Worm (Caenorhabditis elegans): Measurements from ENCODE around the gene F26H11.4.

F26H11.4 gene

ce11 chrII:14380778-14381177, 27.6 kb upstream of the F26H11.4 start:
- TF ChIP-seq cnd-1 (tag; optimal IDR thresholded peaks at IDR 0.05) (no peak), blmp-1 (tag; optimal IDR thresholded peaks at IDR 0.05) (no peak), nhr-237 (tag; optimal IDR thresholded peaks at IDR 0.05) (no peak), drap-1 (GFP tag; optimal IDR thresholded peaks at IDR 0.05) (no peak), sem-2 (GFP tag; optimal IDR thresholded peaks at IDR 0.05) (no peak), lin-32 (GFP tag; optimal IDR thresholded peaks at IDR 0.05) (no peak), ham-2 (GFP tag; optimal IDR thresholded peaks at IDR 0.05) (no peak), nhr-2 (tag; optimal IDR thresholded peaks at IDR 0.05) (no peak), mls-2 (tag; optimal IDR thresholded peaks at IDR 0.05) (no peak), unc-120 (tag; optimal IDR thresholded peaks at IDR 0.05; ENCODE audit: poor library complexity, severe bottlenecking) (no peak), ceh-43 (GFP tag; optimal IDR thresholded peaks at IDR 0.05) (no peak), ceh-39 (tag; optimal IDR thresholded peaks at IDR 0.05) (no peak), elt-3 (tag; optimal IDR thresholded peaks at IDR 0.05) (no peak)

ce11 chrII:14381450-14381849, 27.0 kb upstream of the F26H11.4 start, which contains the start of gene sdz-26:
sdz-26 (plus strand) TSS chrII:14381750.
- TF ChIP-seq lin-32 (GFP tag; optimal IDR thresholded peaks at IDR 0.05) = no peak
- no peak for TF ChIP-seq mls-2 (tag; optimal IDR thresholded peaks at IDR 0.05)
- TF ChIP-seq mab-5 (tag; optimal IDR thresholded peaks at IDR 0.05) = no peak
- TF ChIP-seq cnd-1 (tag; optimal IDR thresholded peaks at IDR 0.05) = no peak
- TF ChIP-seq blmp-1 (tag; optimal IDR thresholded peaks at IDR 0.05) = no peak
- no peak for TF ChIP-seq pha-4 (tag; optimal IDR thresholded peaks at IDR 0.05)
- TF ChIP-seq bed-3 (GFP tag; optimal IDR thresholded peaks at IDR 0.05) = no peak
- TF ChIP-seq unc-120 (tag; optimal IDR thresholded peaks at IDR 0.05; ENCODE audit: poor library complexity, severe bottlenecking) = no peak
- no peak for TF ChIP-seq ceh-39 (tag; optimal IDR thresholded peaks at IDR 0.05)
- no peak for TF ChIP-seq sptf-1 (tag; optimal IDR thresholded peaks at IDR 0.05)

ce11 chrII:14383644-14384043, 24.8 kb upstream of the F26H11.4 start, which contains the start of gene mes-2:
mes-2 (plus strand) TSS chrII:14383973.
- peak; percentile 50 for TF ChIP-seq nhr-237 (tag; optimal IDR thresholded peaks at IDR 0.05)
- TF ChIP-seq elt-3 (tag; optimal IDR thresholded peaks at IDR 0.05) = no peak
- TF ChIP-seq bed-3 (GFP tag; optimal IDR thresholded peaks at IDR 0.05) = no peak
- TF ChIP-seq mls-2 (tag; optimal IDR thresholded peaks at IDR 0.05) = no peak
- peak; percentile 68 for TF ChIP-seq hlh-1 (tag; optimal IDR thresholded peaks at IDR 0.05)
- TF ChIP-seq unc-62 (GFP tag; optimal IDR thresholded peaks at IDR 0.05) = peak; percentile 21
- peak; percentile 88 for TF ChIP-seq mep-1 (tag; optimal IDR thresholded peaks at IDR 0.05)
- peak; percentile 60 for TF ChIP-seq pha-4 (tag; optimal IDR thresholded peaks at IDR 0.05)
- no peak for TF ChIP-seq tbx-8 (GFP tag; optimal IDR thresholded peaks at IDR 0.05)
- peak; percentile 57 for TF ChIP-seq ces-1 (GFP tag; optimal IDR thresholded peaks at IDR 0.05)
- TF ChIP-seq unc-120 (tag; optimal IDR thresholded peaks at IDR 0.05; ENCODE audit: poor library complexity, severe bottlenecking) = no peak
- TF ChIP-seq drap-1 (GFP tag; optimal IDR thresholded peaks at IDR 0.05) = no peak
- peak; percentile 3 for TF ChIP-seq nhr-2 (tag; optimal IDR thresholded peaks at IDR 0.05)
- no peak for TF ChIP-seq nhr-76 (tag; optimal IDR thresholded peaks at IDR 0.05)
- TF ChIP-seq nhr-12 (tag; optimal IDR thresholded peaks at IDR 0.05) = no peak
- TF ChIP-seq mab-5 (tag; optimal IDR thresholded peaks at IDR 0.05) = no peak
- no peak for TF ChIP-seq ceh-39 (tag; optimal IDR thresholded peaks at IDR 0.05)
- TF ChIP-seq unc-39 (tag; optimal IDR thresholded peaks at IDR 0.05) = no peak
- peak; percentile 37 for TF ChIP-seq lsy-2 (tag; optimal IDR thresholded peaks at IDR 0.05)
- no peak for TF ChIP-seq ztf-11 (tag; optimal IDR thresholded peaks at IDR 0.05)
- TF ChIP-seq sptf-1 (tag; optimal IDR thresholded peaks at IDR 0.05) = peak; percentile 14
- peak; percentile 53 for TF ChIP-seq ceh-83 (GFP tag; optimal IDR thresholded peaks at IDR 0.05)
- TF ChIP-seq lin-32 (GFP tag; optimal IDR thresholded peaks at IDR 0.05) = no peak
- TF ChIP-seq lin-13 (tag; optimal IDR thresholded peaks at IDR 0.05) = peak; percentile 60
- TF ChIP-seq cnd-1 (tag; optimal IDR thresholded peaks at IDR 0.05) = no peak
- TF ChIP-seq nhr-28 (tag; optimal IDR thresholded peaks at IDR 0.05) = no peak
- no peak for TF ChIP-seq blmp-1 (tag; optimal IDR thresholded peaks at IDR 0.05)

ce11 chrII:14388213-14388612, 20.2 kb upstream of the F26H11.4 start, which contains the start of gene F26H11.8:
F26H11.8 (plus strand) TSS chrII:14388513.
- TF ChIP-seq nhr-12 (tag; optimal IDR thresholded peaks at IDR 0.05) (no peak), unc-120 (tag; optimal IDR thresholded peaks at IDR 0.05; ENCODE audit: poor library complexity, severe bottlenecking) (no peak), ham-2 (GFP tag; optimal IDR thresholded peaks at IDR 0.05) (no peak), sem-2 (GFP tag; optimal IDR thresholded peaks at IDR 0.05) (no peak), lsy-2 (tag; optimal IDR thresholded peaks at IDR 0.05) (no peak), nhr-76 (tag; optimal IDR thresholded peaks at IDR 0.05) (no peak), bed-3 (GFP tag; optimal IDR thresholded peaks at IDR 0.05) (no peak)

All from whole organism, mixed stage, embryonic.